Worm (Caenorhabditis elegans): ENCODE measurements around the gene fbxb-78.

The fbxb-78 gene

DNA sequence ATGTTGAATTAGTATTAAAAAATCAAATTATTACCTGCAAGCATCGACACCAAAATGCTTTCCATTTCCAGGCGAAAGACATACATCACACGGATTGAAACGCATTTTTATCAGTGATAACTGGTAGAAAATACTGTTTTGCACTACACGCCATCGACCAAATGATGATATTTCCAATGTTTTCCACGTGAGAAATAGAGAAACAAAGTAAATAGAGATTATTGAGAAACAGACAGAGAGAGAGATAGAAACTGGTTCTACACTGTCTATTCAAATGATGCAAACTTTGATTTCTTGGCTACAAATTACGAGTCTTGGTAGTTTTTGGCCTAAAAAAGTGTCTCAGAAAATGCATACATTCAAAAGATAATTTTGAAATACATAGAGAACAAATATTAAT, 51.0 kb downstream of the fbxb-78 start, which contains the start of gene nhr-104 (continued):
- TF ChIP-seq lin-15B (tag; optimal IDR thresholded peaks at IDR 0.05) (no peak), blmp-1 (tag; optimal IDR thresholded peaks at IDR 0.05) (peak; percentile 31), pqm-1 (tag; optimal IDR thresholded peaks at IDR 0.05) (no peak)
